Worm (Caenorhabditis elegans): ENCODE results near the gene D1014.7.

D1014.7 gene

DNA sequence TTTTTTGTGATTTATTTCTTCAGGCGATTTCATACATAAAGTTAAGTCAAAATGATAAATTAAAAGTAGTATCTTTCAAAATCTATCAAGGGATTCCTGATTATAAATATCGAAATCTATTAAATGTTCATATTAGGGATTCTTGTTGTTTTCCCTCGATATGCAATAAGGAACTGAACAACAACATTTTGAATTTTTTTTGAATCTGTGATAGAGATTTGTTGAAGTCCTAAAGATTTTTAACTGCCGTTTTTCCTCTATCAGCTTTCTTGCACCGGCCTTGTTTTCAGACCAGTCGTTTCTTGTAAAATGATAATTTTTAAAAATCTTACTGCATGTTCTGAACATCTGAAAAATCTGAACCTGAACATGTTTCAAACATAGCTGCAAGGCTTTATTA lies 37.7 kb downstream of the D1014.7 start:
- TF ChIP-seq efl-1 (optimal IDR thresholded peaks at IDR 0.05): no peak
- TF ChIP-seq efl-1 (GFP tag; optimal IDR thresholded peaks at IDR 0.05 in 1 of 2): peak in 1 of 2 experiments; percentile 90
- no peak for TF ChIP-seq lir-3 (tag; optimal IDR thresholded peaks at IDR 0.05; ENCODE audit: poor library complexity)

DNA sequence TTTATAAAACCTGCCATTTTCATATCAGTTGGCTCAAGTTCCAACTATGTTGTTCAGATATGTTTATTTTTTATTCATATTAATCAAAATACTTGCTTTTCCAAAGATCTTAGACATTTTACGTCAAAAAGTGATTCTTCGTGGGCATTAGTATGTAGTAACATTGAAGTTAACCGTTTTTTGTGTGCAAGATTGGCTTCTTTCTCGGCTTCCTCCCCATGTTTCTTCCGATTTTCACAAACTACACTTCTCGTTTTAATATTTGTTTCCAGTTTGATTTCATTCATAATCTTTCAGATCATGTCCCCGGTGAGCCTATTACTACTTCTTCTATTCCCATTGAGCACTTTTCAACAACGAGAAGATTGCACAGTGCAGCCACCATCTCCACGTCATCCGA lies 39.4 kb downstream of the D1014.7 start, which contains the start of gene sul-2:
TSS of gene sul-2 (plus strand) at position 301 of the 400 bp plus-strand sequence.
- TF ChIP-seq lin-35 (GFP tag; optimal IDR thresholded peaks at IDR 0.05) (no peak), irx-1 (tag; optimal IDR thresholded peaks at IDR 0.05) (no peak), alr-1 (tag; optimal IDR thresholded peaks at IDR 0.05; ENCODE audit: borderline replicate concordance) (no peak), nhr-71 (tag; optimal IDR thresholded peaks at IDR 0.05) (no peak), blmp-1 (tag; optimal IDR thresholded peaks at IDR 0.05) (no peak), zag-1 (tag; optimal IDR thresholded peaks at IDR 0.05) (no peak), sup-37 (GFP tag; optimal IDR thresholded peaks at IDR 0.05) (no peak), aly-2 (tag; optimal IDR thresholded peaks at IDR 0.05) (no peak), C16A3.4 (tag; optimal IDR thresholded peaks at IDR 0.05) (no peak), fkh-8 (tag; optimal IDR thresholded peaks at IDR 0.05) (no peak), C34B4.2 (tag; optimal IDR thresholded peaks at IDR 0.05) (no peak), xbp-1 (tag; optimal IDR thresholded peaks at IDR 0.05) (no peak), hlh-17 (GFP tag; optimal IDR thresholded peaks at IDR 0.05; ENCODE audit: borderline replicate concordance) (no peak), lsy-2 (tag; optimal IDR thresholded peaks at IDR 0.05) (no peak), hlh-4 (tag; optimal IDR thresholded peaks at IDR 0.05) (no peak), snu-23 (GFP tag; optimal IDR thresholded peaks at IDR 0.05) (no peak), fkh-4 (tag; optimal IDR thresholded peaks at IDR 0.05; ENCODE audit: borderline replicate concordance) (no peak), nhr-90 (tag; optimal IDR thresholded peaks at IDR 0.05; ENCODE audit: poor library complexity) (no peak), efl-1 (optimal IDR thresholded peaks at IDR 0.05) (no peak), efl-1 (GFP tag; optimal IDR thresholded peaks at IDR 0.05 in 1 of 2) (no peak)

DNA sequence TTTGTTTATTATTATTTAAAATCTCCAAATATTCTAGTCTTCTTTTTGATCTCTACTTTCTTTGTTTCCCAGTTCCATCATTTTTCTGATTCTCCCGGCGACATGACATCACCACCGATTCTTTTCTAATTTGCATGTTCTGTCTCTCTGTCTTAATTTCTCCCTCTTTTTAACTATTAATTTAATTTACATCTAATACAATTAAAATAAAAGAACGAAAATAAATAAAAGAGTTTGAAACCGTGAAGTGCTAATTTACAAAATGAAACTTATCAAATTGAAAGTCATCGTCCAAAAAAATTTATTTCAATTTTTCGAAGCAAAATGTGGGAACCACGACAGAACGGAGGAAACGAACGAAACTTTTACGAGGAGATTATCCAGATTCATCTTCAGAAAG lies 41.6 kb downstream of the D1014.7 start, which contains the start of gene F20D6.6:
TSS of gene F20D6.6 (plus strand) at position 301 of the 400 bp plus-strand sequence.
- TF ChIP-seq nhr-71 (tag; optimal IDR thresholded peaks at IDR 0.05) (no peak), grh-1 (GFP tag; IDR thresholded peaks at IDR 0.05) (no peak), nhr-85 (tag) (no peak), hlh-17 (GFP tag; optimal IDR thresholded peaks at IDR 0.05; ENCODE audit: borderline replicate concordance) (no peak)

- TF ChIP-seq lin-39 (tag; optimal IDR thresholded peaks at IDR 0.05) (no peak), elt-2 (tag; optimal IDR thresholded peaks at IDR 0.05) (peak; percentile 54)
These were observed 43.6 kb downstream of the D1014.7 start, which contains the start of gene F20D6.5 for ce11 chrV:8161699-8162098. Gene F20D6.5, plus strand, starts transcription at chrV:8161957.

DNA sequence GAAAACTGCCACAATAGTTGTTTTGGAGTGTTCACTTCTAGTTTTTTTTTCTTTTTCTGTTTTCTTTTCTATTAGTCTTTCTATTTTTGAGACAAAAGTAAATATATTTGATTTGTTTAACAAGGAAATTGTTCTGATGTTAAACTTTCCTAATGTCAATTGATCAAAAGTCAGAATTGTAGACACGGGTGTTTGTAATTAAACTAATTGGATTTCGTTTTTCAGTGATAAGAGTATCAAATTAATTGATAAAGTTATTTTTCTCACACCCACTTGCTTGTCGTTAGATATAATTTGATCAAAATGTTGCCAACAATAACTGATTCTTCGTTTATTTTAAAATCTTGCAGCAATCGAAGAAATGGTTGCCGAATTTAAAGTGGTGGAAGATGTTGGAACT lies 45.1 kb downstream of the D1014.7 start:
- TF ChIP-seq efl-1 (optimal IDR thresholded peaks at IDR 0.05) (no peak), efl-1 (GFP tag; optimal IDR thresholded peaks at IDR 0.05 in 1 of 2) (peak in 1 of 2 experiments; percentile 62), nhr-85 (tag) (peak; percentile 20), nhr-12 (tag; optimal IDR thresholded peaks at IDR 0.05) (no peak)

DNA sequence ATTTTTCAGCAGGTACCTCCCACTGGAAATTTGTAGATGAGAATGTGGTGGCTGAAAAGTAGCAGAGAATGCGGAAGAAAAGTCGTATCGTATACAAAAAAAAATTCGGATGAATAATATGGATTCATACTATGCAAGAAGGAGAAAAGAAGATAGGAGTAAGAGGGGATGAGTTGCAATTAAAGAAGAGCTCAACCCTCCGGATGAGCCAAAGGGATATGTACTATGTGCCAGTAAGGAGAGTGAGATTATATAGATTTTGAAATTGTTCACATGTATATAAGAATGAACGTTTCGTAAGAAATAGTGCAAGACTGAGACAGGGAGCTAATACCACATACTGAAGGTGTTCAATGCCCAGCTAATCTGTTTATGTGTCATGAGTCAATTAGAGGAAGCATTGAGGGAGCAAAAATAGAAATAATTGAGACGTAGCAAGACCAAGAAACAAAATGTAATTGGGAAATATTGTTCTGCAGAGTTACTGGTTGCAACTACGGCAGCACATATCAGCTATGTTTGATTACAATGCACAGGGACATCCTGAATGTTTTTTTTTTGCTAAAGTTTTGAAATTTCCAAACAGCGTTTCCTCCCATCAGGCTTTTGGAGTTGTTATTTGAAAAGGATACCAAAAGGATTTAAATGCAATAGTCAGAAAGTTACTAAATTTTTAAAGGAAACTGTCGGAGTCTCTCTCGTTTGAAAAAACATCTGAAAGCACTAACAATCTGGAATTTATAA lies 50.3 kb downstream of the D1014.7 start, which contains the start of gene F20D6.8:
TSS of gene F20D6.8 (minus strand) at position 51 of the 744 bp plus-strand sequence.
- no peak for TF ChIP-seq F16B12.6 (tag; optimal IDR thresholded peaks at IDR 0.05)
- TF ChIP-seq unc-30 (tag; optimal IDR thresholded peaks at IDR 0.05): no peak
- TF ChIP-seq ces-1 (GFP tag; optimal IDR thresholded peaks at IDR 0.05): no peak
- no peak for TF ChIP-seq sptf-1 (tag; optimal IDR thresholded peaks at IDR 0.05)
- TF ChIP-seq dsc-1 (tag; optimal IDR thresholded peaks at IDR 0.05): peak; percentile 80
